Worm (Caenorhabditis elegans): ENCODE data around the gene cct-6.

DNA sequence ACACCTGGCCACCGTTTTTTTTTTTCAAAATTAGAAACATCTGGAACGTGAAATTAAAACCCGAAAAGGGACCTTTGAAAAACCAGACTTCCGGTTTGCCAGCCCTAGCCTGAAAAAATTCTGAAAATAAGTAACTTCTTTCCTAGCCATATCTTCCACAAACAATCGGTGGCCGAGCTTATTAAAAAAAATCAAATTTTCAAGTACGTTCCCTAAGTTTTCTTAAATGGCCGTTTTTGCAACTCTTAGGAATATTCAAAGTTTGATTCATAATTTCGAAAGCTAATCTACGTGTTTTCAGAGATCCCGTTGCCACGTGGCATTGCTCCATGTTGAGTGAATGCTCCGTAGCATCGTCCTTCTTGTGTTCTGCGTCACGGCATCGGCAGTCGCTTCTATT is 31.9 kb downstream of the cct-6 start, which contains the start of gene R12B2.8:
- TF ChIP-seq ceh-82 (tag; optimal IDR thresholded peaks at IDR 0.05) (no peak), dmd-9 (GFP tag; IDR thresholded peaks at IDR 0.05) (no peak), ztf-11 (tag; optimal IDR thresholded peaks at IDR 0.05) (no peak), lsy-2 (tag; optimal IDR thresholded peaks at IDR 0.05) (no peak), pqm-1 (tag; optimal IDR thresholded peaks at IDR 0.05) (no peak)

All from whole organism, L4 larva.